Fruit fly (Drosophila melanogaster) whole organism, wandering third instar larva: ENCODE results near the gene CG7884.

Experiments used
- Abd-B ChIP-seq: fragments of >200 bp; optimal IDR thresholded peaks from 2 replicates; lab custom pipeline; 2017; ENCODE audit warnings: missing biosample characterization, missing genetic modification characterization
- CG9705 ChIP-seq: fragments of 200-800 bp; sonication (Bioruptor generic); optimal IDR thresholded peaks from 2 replicates; lab custom pipeline; 2018; ENCODE audit warnings: missing biosample characterization, mild to moderate bottlenecking, missing genetic modification characterization
- CrebA ChIP-seq: fragments of 200-800 bp; sonication (Bioruptor generic); optimal IDR thresholded peaks from 2 replicates; lab custom pipeline; 2016; ENCODE audit warnings: missing biosample characterization, mild to moderate bottlenecking, missing genetic modification characterization, borderline replicate concordance
- Dfd ChIP-seq: fragments of >200 bp; optimal IDR thresholded peaks from 2 replicates; lab custom pipeline; 2017; ENCODE audit warnings: missing biosample characterization, missing genetic modification characterization
- Dif ChIP-seq: fragments of 200-275, 200-300 bp; sonication (Bioruptor generic); optimal IDR thresholded peaks from 2 replicates; lab custom pipeline; 2018; ENCODE audit warnings: missing biosample characterization, missing genetic modification characterization; ENCODE audit not compliant: partially characterized antibody
- GATAd ChIP-seq: sonication (Bioruptor generic); optimal IDR thresholded peaks from 2 replicates; lab custom pipeline; 2016; ENCODE audit warnings: missing biosample characterization, missing genetic modification characterization
- HLH106 ChIP-seq: fragments of 200-800 bp; optimal IDR thresholded peaks from 3 replicates; lab custom pipeline; 2019; ENCODE audit warnings: missing biosample characterization, mild to moderate bottlenecking, missing genetic modification characterization, moderate library complexity
- Hnf4 ChIP-seq: fragments of 200-800 bp; sonication (Bioruptor generic); optimal IDR thresholded peaks from 2 replicates; lab custom pipeline; 2016; ENCODE audit warnings: missing biosample characterization, mild to moderate bottlenecking, missing genetic modification characterization
- Hr78 ChIP-seq: fragments of >200 bp; optimal IDR thresholded peaks from 2 replicates; lab custom pipeline; 2017; ENCODE audit warnings: missing biosample characterization, missing genetic modification characterization
- Hr83 ChIP-seq: fragments of 200-300 bp; sonication (Bioruptor generic); optimal IDR thresholded peaks from 2 replicates; lab custom pipeline; 2016; ENCODE audit warnings: missing biosample characterization, mild to moderate bottlenecking, missing genetic modification characterization, moderate library complexity; ENCODE audit not compliant: poor library complexity, severe bottlenecking
- Jra ChIP-seq: sonication (Bioruptor generic); optimal IDR thresholded peaks from 2 replicates; lab custom pipeline; 2016; ENCODE audit warnings: missing biosample characterization, missing genetic modification characterization
- Mio ChIP-seq: sonication (Bioruptor generic); optimal IDR thresholded peaks from 2 replicates; lab custom pipeline; 2016; ENCODE audit warnings: missing biosample characterization, missing genetic modification characterization
- Myc ChIP-seq: fragments of >200 bp; optimal IDR thresholded peaks from 2 replicates; lab custom pipeline; 2017
- N ChIP-seq: fragments of >200 bp; optimal IDR thresholded peaks from 2 replicates; lab custom pipeline; 2018; ENCODE audit warnings: missing biosample characterization, missing external identifiers, missing genetic modification characterization
- OdsH ChIP-seq: fragments of 200-800 bp; sonication (Bioruptor generic); optimal IDR thresholded peaks from 2 replicates; lab custom pipeline; 2016; ENCODE audit warnings: missing biosample characterization, mild to moderate bottlenecking, missing genetic modification characterization
- Rel ChIP-seq, 2 experiments: fragments of 200-800 bp; sonication (Bioruptor generic) in 1 of 2; optimal IDR thresholded peaks; 2 replicates in 1 of 2; 3 replicates in 1 of 2; lab custom pipeline; 2016 to 2019; ENCODE audit warnings: mild to moderate bottlenecking in 2 of 2, missing biosample characterization in 2 of 2, missing genetic modification characterization in 2 of 2, moderate library complexity in 1 of 2
- Sp1 ChIP-seq: fragments of 200-800 bp; sonication (Bioruptor generic); optimal IDR thresholded peaks from 3 replicates; lab custom pipeline; 2019; ENCODE audit warnings: missing biosample characterization, mild to moderate bottlenecking, missing genetic modification characterization, moderate library complexity
- Vsx2 ChIP-seq: fragments of 200-300, 225-300 bp; sonication (Bioruptor generic); optimal IDR thresholded peaks from 2 replicates; lab custom pipeline; 2018; ENCODE audit warnings: missing biosample characterization, missing genetic modification characterization; ENCODE audit not compliant: partially characterized antibody
- br ChIP-seq: fragments of 200-800 bp; sonication (Bioruptor generic); optimal IDR thresholded peaks from 2 replicates; lab custom pipeline; 2016; ENCODE audit warnings: missing biosample characterization, missing genetic modification characterization
- brk ChIP-seq: fragments of 200-800 bp; sonication (Bioruptor generic); optimal IDR thresholded peaks from 2 replicates; lab custom pipeline; 2016; ENCODE audit warnings: missing biosample characterization, mild to moderate bottlenecking, missing genetic modification characterization
- dmrt93B ChIP-seq: fragments of 200-800 bp; sonication (Bioruptor generic); optimal IDR thresholded peaks from 2 replicates; lab custom pipeline; 2018; ENCODE audit warnings: missing biosample characterization, mild to moderate bottlenecking, missing genetic modification characterization
- dsf ChIP-seq: sonication (Bioruptor generic); optimal IDR thresholded peaks from 2 replicates; lab custom pipeline; 2016; ENCODE audit warnings: missing biosample characterization, missing genetic modification characterization, borderline replicate concordance
- ey ChIP-seq: fragments of 200-800 bp; sonication (Bioruptor generic); optimal IDR thresholded peaks from 2 replicates; lab custom pipeline; 2016; ENCODE audit warnings: missing biosample characterization, missing genetic modification characterization
- foxo ChIP-seq, 2 experiments: fragments of 200-800 bp; sonication (Bioruptor generic); optimal IDR thresholded peaks; 2 replicates in 1 of 2; 3 replicates in 1 of 2; lab custom pipeline; 2016 to 2017; ENCODE audit warnings: missing biosample characterization in 2 of 2, missing genetic modification characterization in 2 of 2
- fru ChIP-seq: fragments of 200-800 bp; sonication (Bioruptor generic); optimal IDR thresholded peaks from 3 replicates; lab custom pipeline; 2016; ENCODE audit warnings: missing biosample characterization, mild to moderate bottlenecking, missing genetic modification characterization
- h ChIP-seq: fragments of 200-800 bp; sonication (Bioruptor generic); optimal IDR thresholded peaks from 3 replicates; lab custom pipeline; 2016; ENCODE audit warnings: missing biosample characterization, mild to moderate bottlenecking, missing genetic modification characterization
- jim ChIP-seq: fragments of 175-275, 200-325 bp; sonication (Bioruptor generic); optimal IDR thresholded peaks from 2 replicates; lab custom pipeline; 2016; ENCODE audit warnings: missing biosample characterization, mild to moderate bottlenecking, missing genetic modification characterization
- lola ChIP-seq: fragments of >200 bp; optimal IDR thresholded peaks from 2 replicates; lab custom pipeline; 2017; ENCODE audit warnings: missing biosample characterization, missing genetic modification characterization
- pan ChIP-seq: fragments of >200 bp; optimal IDR thresholded peaks from 2 replicates; lab custom pipeline; 2017
- psq ChIP-seq: fragments of 200-800 bp; sonication (Bioruptor generic); optimal IDR thresholded peaks from 3 replicates; lab custom pipeline; 2017; ENCODE audit warnings: missing biosample characterization, mild to moderate bottlenecking, missing genetic modification characterization, moderate library complexity
- rgr ChIP-seq: fragments of 200-800 bp; sonication (Bioruptor generic); optimal IDR thresholded peaks from 3 replicates; lab custom pipeline; 2016; ENCODE audit warnings: missing biosample characterization, mild to moderate bottlenecking, missing genetic modification characterization
- sage ChIP-seq: fragments of 200-800 bp; sonication (Bioruptor generic); optimal IDR thresholded peaks from 2 replicates; lab custom pipeline; 2016; ENCODE audit warnings: missing biosample characterization, mild to moderate bottlenecking, missing genetic modification characterization
- sv ChIP-seq: fragments of 200-800 bp; sonication (Bioruptor generic); optimal IDR thresholded peaks from 3 replicates; lab custom pipeline; 2016; ENCODE audit warnings: missing biosample characterization, missing genetic modification characterization
- tai ChIP-seq: sonication (Bioruptor generic); optimal IDR thresholded peaks from 2 replicates; lab custom pipeline; 2016; ENCODE audit warnings: missing biosample characterization, missing genetic modification characterization
- woc ChIP-seq: sonication (Bioruptor generic); optimal IDR thresholded peaks from 2 replicates; lab custom pipeline; 2016; ENCODE audit warnings: missing biosample characterization, mild to moderate bottlenecking, missing genetic modification characterization

The CG7884 gene

dm6 chrX:19174850-19175571 is 45.4 kb upstream of the CG7884 start, which contains the start of gene CG33939:
Gene CG33939 (minus strand): TSS chrX:19174900.
- TF ChIP-seq Vsx2 (GFP tag; lab: Kevin White, UChicago) (no peak), woc (GFP tag; lab: Kevin White, UChicago) (no peak), sv (no peak), Myc (lab: Kevin White, UChicago) (peak; percentile 77), lola (no peak), N (GFP tag; lab: Kevin White, UChicago) (no peak), Hnf4 (no peak), Rel (GFP tag; optimal IDR thresholded peaks at IDR 0.05; lab: Kevin White, UChicago) (no peak), Rel (tag; optimal IDR thresholded peaks at IDR 0.05; lab: Kevin White, UChicago) (peak; percentile 31), ey (GFP tag; lab: Kevin White, UChicago) (no peak), Dif (no peak), Sp1 (no peak), sage (GFP tag; lab: Kevin White, UChicago) (no peak), GATAd (GFP tag; lab: Kevin White, UChicago) (no peak)

DNA sequence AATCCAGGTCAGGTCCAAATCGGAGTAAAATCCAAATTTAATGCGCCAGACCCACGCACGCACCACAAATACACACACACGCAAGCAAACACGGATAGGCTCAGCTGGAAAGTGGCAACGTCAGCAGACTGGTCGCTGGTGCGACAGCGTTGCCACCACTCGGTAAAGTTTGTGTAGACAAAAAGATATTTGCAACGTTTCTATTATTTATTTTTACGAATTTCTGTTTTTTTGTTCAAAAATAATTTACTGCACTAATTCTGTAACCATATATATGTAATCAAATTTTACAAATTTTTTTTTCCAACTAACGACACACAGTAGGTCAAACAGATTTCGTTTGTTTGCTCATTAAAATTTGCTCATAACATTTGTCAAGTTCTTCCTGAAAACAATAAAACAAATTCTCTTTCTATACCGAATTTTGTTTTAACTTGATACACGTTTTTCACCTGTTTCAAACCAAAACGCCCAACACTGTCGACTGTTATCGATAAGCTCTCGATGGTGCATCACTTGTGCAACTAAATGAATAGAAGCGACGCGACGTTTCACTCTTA is 40.6 kb upstream of the CG7884 start, which contains the start of the genes CG7556 and CG7453:
TSS of gene CG7556 (minus strand) at position 135 of the 560 bp plus-strand sequence.
TSS of gene CG7453 (plus strand) at position 478 of the 560 bp plus-strand sequence.
- TF ChIP-seq sv (peak; percentile 65), h (GFP tag; lab: Kevin White, UChicago) (peak; percentile 82), foxo (GFP tag; optimal IDR thresholded peaks at IDR 0.05; lab: Kevin White, UChicago) (peak in 1 of 2 experiments; percentile 85), Dif (no peak), Mio (no peak), CG9705 (peak; percentile 59), Hr83 (GFP tag; lab: Kevin White, UChicago) (no peak), CrebA (GFP tag; lab: Kevin White, UChicago) (no peak), woc (GFP tag; lab: Kevin White, UChicago) (peak; percentile 84), dmrt93B (GFP tag; lab: Kevin White, UChicago) (peak; percentile 58), OdsH (GFP tag; lab: Kevin White, UChicago) (peak; percentile 59), brk (GFP tag; lab: Kevin White, UChicago) (no peak), ey (GFP tag; lab: Kevin White, UChicago) (peak; percentile 78), N (GFP tag; lab: Kevin White, UChicago) (no peak), tai (GFP tag; lab: Kevin White, UChicago) (no peak), jim (no peak), HLH106 (tag; lab: Kevin White, UChicago) (peak; percentile 76), pan (lab: Kevin White, UChicago) (no peak), Vsx2 (GFP tag; lab: Kevin White, UChicago) (no peak), GATAd (GFP tag; lab: Kevin White, UChicago) (peak; percentile 51), Abd-B (GFP tag; lab: Kevin White, UChicago) (no peak), Hnf4 (no peak), Myc (lab: Kevin White, UChicago) (peak; percentile 87), Dfd (GFP tag; lab: Kevin White, UChicago) (no peak), sage (GFP tag; lab: Kevin White, UChicago) (no peak), fru (peak; percentile 82), br (GFP tag; lab: Kevin White, UChicago) (peak; percentile 77), Sp1 (peak; percentile 75), psq (peak; percentile 72), dsf (GFP tag; lab: Kevin White, UChicago) (peak; percentile 62), Hr78 (GFP tag; lab: Kevin White, UChicago) (no peak), Rel (GFP tag; optimal IDR thresholded peaks at IDR 0.05; lab: Kevin White, UChicago) (no peak), Rel (tag; optimal IDR thresholded peaks at IDR 0.05; lab: Kevin White, UChicago) (peak; percentile 12), rgr (GFP tag; lab: Kevin White, UChicago) (peak; percentile 78), Jra (peak; percentile 85)
- TF ChIP-seq, all 38 proteins: peak for 19
